Worm (Caenorhabditis elegans) whole organism, L2 larva: ENCODE measurements around the gene sul-2.

ENCODE experiments used
- C34F6.9 ChIP-seq: fragments of 150-350 bp; optimal IDR thresholded peaks from 2 replicates; lab custom pipeline; 2014; ENCODE audit warnings: missing biosample characterization, missing genetic modification characterization
- F13H6.1 ChIP-seq: sonication (generic microtip); optimal IDR thresholded peaks from 2 replicates; lab custom pipeline; 2016; ENCODE audit warnings: missing genetic modification characterization, missing compliant biosample characterization
- R02D3.7 ChIP-seq: fragments of 150-350 bp; optimal IDR thresholded peaks from 2 replicates; lab custom pipeline; 2014; ENCODE audit warnings: missing biosample characterization, missing genetic modification characterization
- Y55F3AM.14 ChIP-seq: fragments of 200-800 bp; sonication (Bioruptor generic); optimal IDR thresholded peaks from 2 replicates; lab custom pipeline; 2018; ENCODE audit warnings: mild to moderate bottlenecking, missing genetic modification characterization, missing compliant biosample characterization
- alr-1 ChIP-seq: fragments of 150-350 bp; optimal IDR thresholded peaks from 2 replicates; lab custom pipeline; 2014; ENCODE audit warnings: missing biosample characterization, missing genetic modification characterization
- aly-2 ChIP-seq: fragments of 150-350 bp; optimal IDR thresholded peaks from 2 replicates; lab custom pipeline; 2014; ENCODE audit warnings: missing biosample characterization, missing genetic modification characterization
- ama-1 ChIP-seq: fragments of 150-350 bp; optimal IDR thresholded peaks from 2 replicates; lab custom pipeline; 2018; ENCODE audit warnings: inconsistent platforms
- blmp-1 ChIP-seq: sonication (generic microtip); optimal IDR thresholded peaks from 2 replicates; lab custom pipeline; 2017; ENCODE audit warnings: missing genetic modification characterization, mild to moderate bottlenecking, missing compliant biosample characterization, antibody characterized with exemption, moderate library complexity; ENCODE audit not compliant: insufficient read depth
- ceh-16 ChIP-seq: fragments of 150-350 bp; optimal IDR thresholded peaks from 2 replicates; lab custom pipeline; 2014; ENCODE audit warnings: missing biosample characterization, missing genetic modification characterization
- ceh-82 ChIP-seq: fragments of 150-350 bp; optimal IDR thresholded peaks from 2 replicates; lab custom pipeline; 2014; ENCODE audit warnings: missing biosample characterization, missing genetic modification characterization
- crh-2 ChIP-seq: sonication (generic microtip); optimal IDR thresholded peaks from 2 replicates; lab custom pipeline; 2017; ENCODE audit warnings: missing biosample characterization, missing genetic modification characterization
- egl-27 ChIP-seq: sonication (generic microtip); optimal IDR thresholded peaks from 3 replicates; lab custom pipeline; 2017; ENCODE audit warnings: missing biosample characterization, missing genetic modification reagents, missing genetic modification characterization
- elt-1 ChIP-seq: fragments of 150-350 bp; optimal IDR thresholded peaks from 2 replicates; lab custom pipeline; 2014; ENCODE audit warnings: missing biosample characterization, missing genetic modification characterization
- elt-3 ChIP-seq: sonication (generic microtip); optimal IDR thresholded peaks from 2 replicates; lab custom pipeline; 2017; ENCODE audit warnings: missing biosample characterization, missing genetic modification characterization
- fos-1 ChIP-seq: fragments of 150-350 bp; optimal IDR thresholded peaks from 2 replicates; lab custom pipeline; 2014; ENCODE audit warnings: missing biosample characterization, missing genetic modification characterization
- lin-11 ChIP-seq: fragments of 150-350 bp; sonication (generic microtip); optimal IDR thresholded peaks from 2 replicates; lab custom pipeline; 2014; ENCODE audit warnings: missing biosample characterization, missing genetic modification characterization, inconsistent platforms, mixed read lengths
- lin-39 ChIP-seq: fragments of 150-350 bp; optimal IDR thresholded peaks from 2 replicates; lab custom pipeline; 2014; ENCODE audit warnings: missing biosample characterization, missing genetic modification reagents, missing genetic modification characterization
- lsy-2 ChIP-seq, 2 experiments: fragments of 150-350 bp in 1 of 2; sonication (generic microtip) in 1 of 2; optimal IDR thresholded peaks; 2 replicates each; lab custom pipeline; 2014 to 2017; ENCODE audit warnings: missing biosample characterization in 2 of 2, missing genetic modification characterization in 2 of 2
- mdl-1 ChIP-seq, 2 experiments: fragments of 150-350 bp in 1 of 2; sonication (generic microtip) in 1 of 2; optimal IDR thresholded peaks; 2 replicates each; lab custom pipeline; 2017; ENCODE audit warnings: missing biosample characterization in 2 of 2, missing genetic modification characterization in 2 of 2
- nhr-10 ChIP-seq: sonication (generic microtip); optimal IDR thresholded peaks from 2 replicates; lab custom pipeline; 2017; ENCODE audit warnings: missing biosample characterization, missing genetic modification characterization
- nhr-11 ChIP-seq: fragments of 150-350 bp; optimal IDR thresholded peaks from 2 replicates; lab custom pipeline; 2014; ENCODE audit warnings: missing biosample characterization, missing genetic modification characterization
- nhr-12 ChIP-seq: fragments of 150-350 bp; optimal IDR thresholded peaks from 2 replicates; lab custom pipeline; 2014; ENCODE audit warnings: missing biosample characterization, missing genetic modification characterization
- nhr-21 ChIP-seq: fragments of 150-350 bp; optimal IDR thresholded peaks from 2 replicates; lab custom pipeline; 2014; ENCODE audit warnings: missing biosample characterization, missing genetic modification characterization
- nhr-23 ChIP-seq: fragments of 150-350 bp; optimal IDR thresholded peaks from 2 replicates; lab custom pipeline; 2014; ENCODE audit warnings: missing biosample characterization, missing genetic modification reagents, missing genetic modification characterization
- nhr-237 ChIP-seq: fragments of 150-350 bp; optimal IDR thresholded peaks from 2 replicates; lab custom pipeline; 2014; ENCODE audit warnings: missing biosample characterization, missing genetic modification characterization
- nhr-25 ChIP-seq: fragments of 150-350 bp; sonication (generic microtip); optimal IDR thresholded peaks from 3 replicates; lab custom pipeline; 2014; ENCODE audit warnings: missing biosample characterization, missing genetic modification characterization
- peb-1 ChIP-seq: fragments of 150-350 bp; optimal IDR thresholded peaks from 2 replicates; lab custom pipeline; 2014; ENCODE audit warnings: missing biosample characterization, missing genetic modification characterization
- sem-4 ChIP-seq: fragments of 150-350 bp; optimal IDR thresholded peaks from 2 replicates; lab custom pipeline; 2014; ENCODE audit warnings: missing biosample characterization, missing genetic modification reagents, missing genetic modification characterization
- skn-1 ChIP-seq: sonication (generic microtip); optimal IDR thresholded peaks from 2 replicates; lab custom pipeline; 2017; ENCODE audit warnings: missing biosample characterization, missing genetic modification characterization
- sma-3 ChIP-seq: sonication (generic microtip); optimal IDR thresholded peaks from 2 replicates; lab custom pipeline; 2016; ENCODE audit warnings: missing genetic modification reagents, missing genetic modification characterization, missing compliant biosample characterization
- sma-9 ChIP-seq, 2 experiments: fragments of 150-350 bp in 1 of 2; sonication (generic microtip) in 1 of 2; optimal IDR thresholded peaks; 2 replicates each; lab custom pipeline; 2014 to 2016; ENCODE audit warnings: missing genetic modification characterization in 2 of 2, mild to moderate bottlenecking in 1 of 2, missing biosample characterization in 1 of 2, missing compliant biosample characterization in 1 of 2, missing genetic modification reagents in 1 of 2, moderate library complexity in 1 of 2
- snpc-4 ChIP-seq: fragments of 150-350 bp; optimal IDR thresholded peaks from 2 replicates; lab custom pipeline; 2014; ENCODE audit warnings: missing biosample characterization, missing genetic modification characterization
- unc-62 ChIP-seq: fragments of 150-350 bp; optimal IDR thresholded peaks from 2 replicates; lab custom pipeline; 2014; ENCODE audit warnings: missing biosample characterization, missing genetic modification reagents, missing genetic modification characterization
- zag-1 ChIP-seq: fragments of 150-350 bp; optimal IDR thresholded peaks from 2 replicates; lab custom pipeline; 2014; ENCODE audit warnings: missing biosample characterization, missing genetic modification characterization
- ztf-1 ChIP-seq: fragments of 200-800 bp; sonication (Bioruptor generic); conservative IDR thresholded peaks from 2 replicates; pipeline ENCODE4 v1.3.6; 2022; ENCODE audit warnings: missing genetic modification characterization, missing compliant biosample characterization
- ztf-11 ChIP-seq: sonication (generic microtip); optimal IDR thresholded peaks from 2 replicates; lab custom pipeline; 2017; ENCODE audit warnings: missing biosample characterization, missing genetic modification characterization
- ztf-4 ChIP-seq: fragments of 150-350 bp; optimal IDR thresholded peaks from 2 replicates; lab custom pipeline; 2014; ENCODE audit warnings: missing biosample characterization, missing genetic modification characterization

Gene sul-2

DNA sequence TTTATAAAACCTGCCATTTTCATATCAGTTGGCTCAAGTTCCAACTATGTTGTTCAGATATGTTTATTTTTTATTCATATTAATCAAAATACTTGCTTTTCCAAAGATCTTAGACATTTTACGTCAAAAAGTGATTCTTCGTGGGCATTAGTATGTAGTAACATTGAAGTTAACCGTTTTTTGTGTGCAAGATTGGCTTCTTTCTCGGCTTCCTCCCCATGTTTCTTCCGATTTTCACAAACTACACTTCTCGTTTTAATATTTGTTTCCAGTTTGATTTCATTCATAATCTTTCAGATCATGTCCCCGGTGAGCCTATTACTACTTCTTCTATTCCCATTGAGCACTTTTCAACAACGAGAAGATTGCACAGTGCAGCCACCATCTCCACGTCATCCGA, at the start of gene sul-2:
Gene sul-2 (plus strand): TSS at position 301 of the 400 bp plus-strand sequence.
- TF ChIP-seq sma-3 (GFP tag; lab: Kevin White, UChicago) (no peak), nhr-10 (tag; lab: Kevin White, UChicago) (no peak), nhr-237 (tag; lab: Kevin White, UChicago) (no peak), snpc-4 (no peak), lin-11 (tag; lab: Kevin White, UChicago) (no peak), crh-2 (no peak), lin-39 (no peak), ama-1 (lab: Kevin White, UChicago) (no peak), C34F6.9 (tag; lab: Kevin White, UChicago) (no peak), aly-2 (tag; lab: Kevin White, UChicago) (no peak), ztf-4 (tag; lab: Kevin White, UChicago) (no peak), sma-9 (GFP tag; optimal IDR thresholded peaks at IDR 0.05; lab: Kevin White, UChicago) (no peak), sma-9 (tag; optimal IDR thresholded peaks at IDR 0.05; lab: Kevin White, UChicago) (no peak)
- TF ChIP-seq, all 48 proteins: peak for 0

ce11 chrV:8108670-8109069, 48.9 kb upstream of the sul-2 start, which contains the start of gene myo-5:
Gene myo-5, plus strand, starts transcription at chrV:8108970.
- TF ChIP-seq nhr-11 (tag; lab: Kevin White, UChicago) = no peak
- no peak for TF ChIP-seq nhr-25 (tag; lab: Kevin White, UChicago)
- no peak for TF ChIP-seq lsy-2 (tag; optimal IDR thresholded peaks at IDR 0.05; lab: Kevin White, UChicago)
- TF ChIP-seq sma-3 (GFP tag; lab: Kevin White, UChicago) = no peak
- TF ChIP-seq blmp-1 (tag; lab: Kevin White, UChicago) = no peak

DNA sequence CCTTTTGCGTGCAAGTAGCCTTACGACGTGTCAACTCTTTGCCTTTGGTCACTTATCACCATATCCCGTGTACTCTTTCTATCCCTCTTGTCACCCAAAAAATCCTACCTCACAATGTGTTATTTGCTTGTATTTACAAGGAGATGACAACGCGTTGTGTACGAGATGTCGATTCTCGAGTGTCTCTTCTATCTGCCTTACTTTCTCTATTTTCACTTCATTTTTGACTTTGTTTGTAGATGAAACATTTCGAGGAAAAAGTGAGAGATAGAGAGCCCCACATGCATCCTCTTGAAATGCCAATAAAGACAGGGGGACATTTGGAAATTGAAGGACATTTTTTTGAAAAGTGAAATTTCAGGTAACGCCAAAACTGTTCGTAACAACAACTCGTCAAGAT, 46.7 kb upstream of the sul-2 start:
- TF ChIP-seq nhr-12 (tag; lab: Kevin White, UChicago) (no peak), elt-3 (tag; lab: Kevin White, UChicago) (no peak), F13H6.1 (peak; percentile 11)
- TF ChIP-seq, all 48 proteins: peak for 1

ce11 chrV:8114542-8114941, 43.0 kb upstream of the sul-2 start:
- no peak for TF ChIP-seq skn-1 (tag; lab: Kevin White, UChicago)
- TF ChIP-seq crh-2 = no peak
- no peak for TF ChIP-seq egl-27 (tag; lab: Kevin White, UChicago)
- TF ChIP-seq elt-3 (tag; lab: Kevin White, UChicago) = no peak
- TF ChIP-seq nhr-237 (tag; lab: Kevin White, UChicago) = no peak
- TF ChIP-seq alr-1 (tag; lab: Kevin White, UChicago) = no peak
- TF ChIP-seq ceh-82 (tag; lab: Kevin White, UChicago) = no peak
- no peak for TF ChIP-seq sma-9 (GFP tag; optimal IDR thresholded peaks at IDR 0.05; lab: Kevin White, UChicago)
- TF ChIP-seq sma-9 (tag; optimal IDR thresholded peaks at IDR 0.05; lab: Kevin White, UChicago) = no peak
- TF ChIP-seq mdl-1 (tag; optimal IDR thresholded peaks at IDR 0.05; lab: Kevin White, UChicago) = no peak

ce11 chrV:8117964-8118363, 39.6 kb upstream of the sul-2 start, which contains the start of gene D1014.7:
Gene D1014.7, plus strand, starts transcription at chrV:8118264.
- TF ChIP-seq fos-1 (tag; lab: Kevin White, UChicago) = no peak
- TF ChIP-seq sma-9 (GFP tag; optimal IDR thresholded peaks at IDR 0.05; lab: Kevin White, UChicago) = no peak
- no peak for TF ChIP-seq sma-9 (tag; optimal IDR thresholded peaks at IDR 0.05; lab: Kevin White, UChicago)

ce11 chrV:8120868-8121267, 36.7 kb upstream of the sul-2 start, which contains the start of gene D1014.6:
Gene D1014.6, plus strand, starts transcription at chrV:8121168.
- no peak for TF ChIP-seq unc-62 (GFP tag; lab: Kevin White, UChicago)
- TF ChIP-seq nhr-25 (tag; lab: Kevin White, UChicago) = no peak
- no peak for TF ChIP-seq aly-2 (tag; lab: Kevin White, UChicago)
- no peak for TF ChIP-seq nhr-10 (tag; lab: Kevin White, UChicago)
- TF ChIP-seq nhr-21 = no peak
- no peak for TF ChIP-seq snpc-4
- TF ChIP-seq egl-27 (tag; lab: Kevin White, UChicago) = no peak
- TF ChIP-seq skn-1 (tag; lab: Kevin White, UChicago) = no peak
- TF ChIP-seq zag-1 = no peak
- TF ChIP-seq ztf-1 (GFP tag; lab: Robert Waterston, UW) = no peak
- TF ChIP-seq peb-1 (tag; lab: Kevin White, UChicago) = no peak
- no peak for TF ChIP-seq nhr-11 (tag; lab: Kevin White, UChicago)
- no peak for TF ChIP-seq nhr-23
- TF ChIP-seq ceh-16 (tag; lab: Kevin White, UChicago) = no peak
- no peak for TF ChIP-seq ztf-11 (tag; lab: Kevin White, UChicago)
- no peak for TF ChIP-seq lin-11 (tag; lab: Kevin White, UChicago)
- TF ChIP-seq Y55F3AM.14 (GFP tag; lab: Kevin White, UChicago) = no peak
- TF ChIP-seq sem-4 (tag; lab: Kevin White, UChicago) = no peak
- no peak for TF ChIP-seq R02D3.7 (tag; lab: Kevin White, UChicago)
- TF ChIP-seq elt-1 (tag; lab: Kevin White, UChicago) = no peak
